Worm (Caenorhabditis elegans): ENCODE data around the gene unc-4.

ce11 chrII:9857791-9858190 lies 42.4 kb downstream of the unc-4 start, which contains the start of gene chil-6:
- TF ChIP-seq ztf-23 (GFP tag; IDR thresholded peaks at IDR 0.05) (no peak), klf-2 (GFP tag; conservative IDR thresholded peaks at IDR 0.05) (no peak)

Data from whole organism, midembryonic.